Worm (Caenorhabditis elegans): Measurements from ENCODE around the gene cysl-1.

ce11 chrX:9938091-9938490, 16.2 kb downstream of the cysl-1 start:
- TF ChIP-seq ztf-29 (GFP tag; IDR thresholded peaks at IDR 0.05) (no peak), tab-1 (GFP tag; IDR thresholded peaks at IDR 0.05) (no peak), ztf-23 (GFP tag; IDR thresholded peaks at IDR 0.05) (no peak), T22C8.4 (GFP tag; IDR thresholded peaks at IDR 0.05) (no peak)
